Worm (Caenorhabditis elegans): ENCODE measurements around the gene B0310.3.

ce11 chrX:524498-524897 is 3.7 kb upstream of the B0310.3 start:
- TF ChIP-seq dao-5 (tag; optimal IDR thresholded peaks at IDR 0.05) = no peak
- no peak for TF ChIP-seq W03F9.2 (tag; optimal IDR thresholded peaks at IDR 0.05)
- TF ChIP-seq him-1 (tag; optimal IDR thresholded peaks at IDR 0.05) = no peak
